Worm (Caenorhabditis elegans): ENCODE data around the gene C05G5.5.

DNA sequence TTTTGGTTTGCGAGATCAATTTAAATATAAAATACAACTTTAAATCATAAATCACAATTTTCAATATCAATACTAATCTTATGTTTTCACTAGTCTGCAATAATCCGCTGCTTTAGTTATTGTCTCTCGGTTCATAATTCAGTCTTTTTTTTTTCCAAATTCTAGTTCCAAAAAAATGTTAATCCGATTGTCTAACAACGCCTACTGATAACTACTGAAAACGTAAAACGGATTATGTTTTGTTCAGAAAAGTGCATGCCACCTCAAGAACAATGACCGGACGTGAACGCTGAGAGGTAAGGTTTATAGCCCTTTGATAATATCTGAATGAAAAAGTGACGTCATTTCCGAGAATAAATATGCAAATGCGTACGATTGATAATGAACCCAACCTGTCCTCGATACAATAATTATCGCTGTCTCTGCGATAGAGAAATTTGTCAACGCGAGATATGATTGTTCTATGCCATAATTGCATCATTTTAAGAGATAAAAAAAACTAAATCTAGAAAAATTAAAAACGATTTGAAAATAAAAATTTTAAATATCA is 32.4 kb upstream of the C05G5.5 start, which contains the start of gene sprr-2:
- no peak for TF ChIP-seq R02D3.7 (tag; optimal IDR thresholded peaks at IDR 0.05)
- TF ChIP-seq snpc-4 (tag; optimal IDR thresholded peaks at IDR 0.05) = no peak
- TF ChIP-seq ceh-28 (tag; optimal IDR thresholded peaks at IDR 0.05) = no peak
- no peak for TF ChIP-seq zag-1 (tag; optimal IDR thresholded peaks at IDR 0.05)
- TF ChIP-seq nhr-28 (tag; optimal IDR thresholded peaks at IDR 0.05) = no peak
- no peak for TF ChIP-seq mdl-1 (tag; optimal IDR thresholded peaks at IDR 0.05)
- TF ChIP-seq nhr-11 (tag; optimal IDR thresholded peaks at IDR 0.05) = no peak
- no peak for TF ChIP-seq nfya-1 (tag; optimal IDR thresholded peaks at IDR 0.05; ENCODE audit: insufficient read depth)
